Fruit fly (Drosophila melanogaster) whole organism, embryonic: Measurements from ENCODE around the gene CG4230.

Source experiments
- Awh ChIP-seq: fragments of 200-800 bp; sonication (Bioruptor generic); IDR thresholded peaks from 2 replicates; pipeline ENCODE4, ENCODE4 v1.3.6; 2022; ENCODE audit warnings: missing biosample characterization, missing genetic modification characterization
- Bgb ChIP-seq: fragments of 200-800 bp; sonication (Bioruptor generic); IDR thresholded peaks from 2 replicates; pipeline ENCODE4 v1.3.6; 2022; ENCODE audit warnings: missing biosample characterization, missing genetic modification characterization; ENCODE audit not compliant: partially characterized antibody
- CG10274 ChIP-seq: fragments of 200-800 bp; sonication (Bioruptor generic); optimal IDR thresholded peaks from 3 replicates; lab custom pipeline; 2017; ENCODE audit warnings: missing biosample characterization, mild to moderate bottlenecking, missing genetic modification characterization
- CG10654 ChIP-seq: fragments of 200-800 bp; sonication (Bioruptor generic); optimal IDR thresholded peaks from 2 replicates; lab custom pipeline; 2016; ENCODE audit warnings: missing biosample characterization, missing genetic modification characterization
- CG11504 ChIP-seq: fragments of 200-800 bp; sonication (Bioruptor generic); optimal IDR thresholded peaks from 3 replicates; lab custom pipeline; 2019; ENCODE audit warnings: missing biosample characterization, mild to moderate bottlenecking, missing genetic modification characterization, moderate library complexity
- CG12071 ChIP-seq: fragments of 200-800 bp; sonication (Bioruptor generic); optimal IDR thresholded peaks from 3 replicates; lab custom pipeline; 2018; ENCODE audit warnings: missing biosample characterization, mild to moderate bottlenecking, missing genetic modification characterization
- CG12104 ChIP-seq: fragments of 200-800 bp; sonication (Bioruptor generic); optimal IDR thresholded peaks from 3 replicates; lab custom pipeline; 2016; ENCODE audit warnings: missing biosample characterization, missing genetic modification characterization
- CG13123 ChIP-seq: fragments of 200-800 bp; sonication (Bioruptor generic); optimal IDR thresholded peaks from 2 replicates; lab custom pipeline; 2016; ENCODE audit warnings: missing biosample characterization, missing genetic modification characterization
- CG14860 ChIP-seq: fragments of 200-800 bp; sonication (Bioruptor generic); IDR thresholded peaks from 3 replicates; pipeline ENCODE4 v1.3.6; 2022; ENCODE audit warnings: missing biosample characterization, missing genetic modification characterization; ENCODE audit not compliant: partially characterized antibody
- CG1832 ChIP-seq: fragments of 200-800 bp; sonication (Bioruptor generic); optimal IDR thresholded peaks from 2 replicates; lab custom pipeline; 2017; ENCODE audit warnings: missing biosample characterization, mild to moderate bottlenecking, missing genetic modification characterization, inconsistent platforms
- CG18599 ChIP-seq: fragments of 200-800 bp; sonication (Bioruptor generic); optimal IDR thresholded peaks from 3 replicates; lab custom pipeline; 2017; ENCODE audit warnings: missing biosample characterization, missing genetic modification characterization, mild to moderate bottlenecking, moderate library complexity, missing genetic modification reagents
- CG3065 ChIP-seq: fragments of 200-800 bp; sonication (Bioruptor generic); optimal IDR thresholded peaks from 2 replicates; lab custom pipeline; 2016; ENCODE audit warnings: missing biosample characterization, missing genetic modification characterization
- CG32532 ChIP-seq: fragments of 200-800 bp; sonication (Bioruptor generic); IDR thresholded peaks from 2 replicates; pipeline ENCODE4 v1.3.6; 2022; ENCODE audit warnings: missing biosample characterization, missing genetic modification characterization
- CG3847 ChIP-seq: fragments of 200-800 bp; sonication (Bioruptor generic); IDR thresholded peaks from 2 replicates; pipeline ENCODE4 v1.3.6; 2022; ENCODE audit warnings: missing biosample characterization, missing genetic modification characterization
- CG43689 ChIP-seq: fragments of 200-800 bp; sonication (Bioruptor generic); IDR thresholded peaks from 2 replicates; pipeline ENCODE4 v1.3.6; 2022; ENCODE audit warnings: missing biosample characterization, missing genetic modification characterization
- CG6813 ChIP-seq: fragments of 200-800 bp; sonication (Bioruptor generic); optimal IDR thresholded peaks from 2 replicates; lab custom pipeline; 2017; ENCODE audit warnings: missing biosample characterization, missing genetic modification characterization, mild to moderate bottlenecking, moderate library complexity, missing genetic modification reagents
- CHES-1-like ChIP-seq: fragments of 200-800 bp; sonication (Bioruptor generic); optimal IDR thresholded peaks from 2 replicates; lab custom pipeline; 2016; ENCODE audit warnings: missing biosample characterization, missing genetic modification characterization
- CTCF ChIP-seq: fragments of 200-800 bp; sonication (Bioruptor generic); optimal IDR thresholded peaks from 2 replicates; lab custom pipeline; 2017; ENCODE audit warnings: missing biosample characterization, mild to moderate bottlenecking, missing genetic modification characterization, moderate library complexity
- D ChIP-seq, 2 experiments: fragments of 200-800 bp in 1 of 2; fragments of >200 bp in 1 of 2; sonication (Bioruptor generic) in 1 of 2; optimal IDR thresholded peaks; 2 replicates in 1 of 2; 3 replicates in 1 of 2; lab custom pipeline; 2017; ENCODE audit warnings: mild to moderate bottlenecking in 1 of 2, missing biosample characterization in 1 of 2, missing genetic modification characterization in 1 of 2, missing genetic modification reagents in 1 of 2
- Dfd ChIP-seq, 2 experiments: fragments of >200 bp; optimal IDR thresholded peaks; 2 replicates each; lab custom pipeline; 2017; ENCODE audit warnings: missing biosample characterization in 2 of 2, missing genetic modification characterization in 2 of 2
- Dip2 ChIP-seq: fragments of 200-800 bp; sonication (Bioruptor generic); IDR thresholded peaks from 2 replicates; pipeline ENCODE4 v1.3.6; 2022; ENCODE audit warnings: missing biosample characterization, missing genetic modification characterization
- ERR ChIP-seq: fragments of 200-800 bp; sonication (Bioruptor generic); optimal IDR thresholded peaks from 2 replicates; lab custom pipeline; 2016; ENCODE audit warnings: missing biosample characterization, missing genetic modification characterization
- Ets97D ChIP-seq: fragments of 200-800 bp; sonication (Bioruptor generic); optimal IDR thresholded peaks from 3 replicates; lab custom pipeline; 2016; ENCODE audit warnings: missing biosample characterization, missing genetic modification characterization
- HHEX ChIP-seq: fragments of 200-800 bp; sonication (Bioruptor generic); optimal IDR thresholded peaks from 3 replicates; lab custom pipeline; 2017; ENCODE audit warnings: missing biosample characterization, mild to moderate bottlenecking, missing genetic modification characterization, missing genetic modification reagents
- HLH3B ChIP-seq: fragments of 200-800 bp; sonication (Bioruptor generic); IDR thresholded peaks from 2 replicates; pipeline ENCODE4 v1.3.6; 2022; ENCODE audit warnings: missing biosample characterization, missing genetic modification characterization
- MESR4 ChIP-seq: fragments of 200-800 bp; sonication (Bioruptor generic); optimal IDR thresholded peaks from 2 replicates; lab custom pipeline; 2018; ENCODE audit warnings: missing biosample characterization, mild to moderate bottlenecking, missing genetic modification characterization, moderate library complexity
- NC2α ChIP-seq: fragments of 200-800 bp; sonication (Bioruptor generic); optimal IDR thresholded peaks from 2 replicates; lab custom pipeline; 2016; ENCODE audit warnings: missing biosample characterization, missing genetic modification characterization
- Neu2 ChIP-seq: fragments of 200-800 bp; sonication (Bioruptor generic); optimal IDR thresholded peaks from 3 replicates; lab custom pipeline; 2016; ENCODE audit warnings: missing biosample characterization, missing genetic modification characterization, borderline replicate concordance
- Opbp ChIP-seq: fragments of 200-800 bp; sonication (Bioruptor generic); IDR thresholded peaks from 3 replicates; pipeline ENCODE4 v1.3.6; 2022; ENCODE audit warnings: missing biosample characterization, missing genetic modification characterization; ENCODE audit not compliant: partially characterized antibody
- Rx ChIP-seq: fragments of 200-800 bp; sonication (Bioruptor generic); IDR thresholded peaks from 2 replicates; pipeline ENCODE4 v1.3.6; 2022; ENCODE audit warnings: missing biosample characterization, missing genetic modification characterization
- TFAM ChIP-seq: fragments of 200-800 bp; sonication (Bioruptor generic); optimal IDR thresholded peaks from 2 replicates; lab custom pipeline; 2017; ENCODE audit warnings: missing biosample characterization, missing genetic modification characterization, inconsistent platforms
- Tbp ChIP-seq: fragments of >200 bp; optimal IDR thresholded peaks from 2 replicates; lab custom pipeline; 2018; ENCODE audit warnings: missing biosample characterization, missing genetic modification characterization
- ab ChIP-seq: fragments of 200-800 bp; sonication (Bioruptor generic); optimal IDR thresholded peaks from 2 replicates; lab custom pipeline; 2016; ENCODE audit warnings: missing biosample characterization, missing genetic modification characterization
- ase ChIP-seq: fragments of 200-800 bp; sonication (Bioruptor generic); IDR thresholded peaks from 3 replicates; pipeline ENCODE4 v1.3.6; 2022; ENCODE audit warnings: missing biosample characterization, missing genetic modification characterization
- caup ChIP-seq: fragments of 200-800 bp; sonication (Bioruptor generic); optimal IDR thresholded peaks from 3 replicates; lab custom pipeline; 2017; ENCODE audit warnings: missing biosample characterization, mild to moderate bottlenecking, missing genetic modification characterization, moderate library complexity; ENCODE audit not compliant: severe bottlenecking
- dysf ChIP-seq: fragments of 200-800 bp; sonication (Bioruptor generic); IDR thresholded peaks from 3 replicates; pipeline ENCODE4 v1.3.6; 2022; ENCODE audit warnings: missing biosample characterization, missing genetic modification characterization
- ftz-f1 ChIP-seq: fragments of 200-800 bp; sonication (Bioruptor generic); optimal IDR thresholded peaks from 2 replicates; lab custom pipeline; 2016; ENCODE audit warnings: missing biosample characterization, missing genetic modification characterization
- ind ChIP-seq: fragments of 200-800 bp; sonication (Bioruptor generic); optimal IDR thresholded peaks from 3 replicates; lab custom pipeline; 2016; ENCODE audit warnings: missing biosample characterization, missing genetic modification characterization
- kah ChIP-seq: fragments of 200-800 bp; sonication (Bioruptor generic); optimal IDR thresholded peaks from 2 replicates; lab custom pipeline; 2018; ENCODE audit warnings: missing biosample characterization, mild to moderate bottlenecking, missing genetic modification characterization
- ken ChIP-seq: fragments of 200-800 bp; sonication (Bioruptor generic); IDR thresholded peaks from 3 replicates; pipeline ENCODE4 v1.3.6; 2022; ENCODE audit warnings: missing biosample characterization, missing genetic modification characterization
- lilli ChIP-seq: fragments of 200-800 bp; sonication (Bioruptor generic); optimal IDR thresholded peaks from 3 replicates; lab custom pipeline; 2016; ENCODE audit warnings: missing biosample characterization, missing genetic modification characterization
- pum ChIP-seq: fragments of 200-800 bp; sonication (Bioruptor generic); optimal IDR thresholded peaks from 2 replicates; lab custom pipeline; 2016; ENCODE audit warnings: missing biosample characterization, missing genetic modification characterization
- pzg ChIP-seq: fragments of 200-800 bp; sonication (Bioruptor generic); optimal IDR thresholded peaks from 3 replicates; lab custom pipeline; 2018; ENCODE audit warnings: missing biosample characterization, mild to moderate bottlenecking, missing genetic modification characterization, moderate library complexity
- ro ChIP-seq: fragments of 200-800 bp; sonication (Bioruptor generic); IDR thresholded peaks from 2 replicates; pipeline ENCODE4 v1.3.6; 2022; ENCODE audit warnings: missing biosample characterization, missing genetic modification characterization
- run ChIP-seq: fragments of 200-800 bp; sonication (Bioruptor generic); optimal IDR thresholded peaks from 3 replicates; lab custom pipeline; 2018; ENCODE audit warnings: missing biosample characterization, mild to moderate bottlenecking, missing genetic modification characterization
- salm ChIP-seq: fragments of 200-800 bp; sonication (Bioruptor generic); optimal IDR thresholded peaks from 2 replicates; lab custom pipeline; 2018; ENCODE audit warnings: missing biosample characterization, mild to moderate bottlenecking, missing genetic modification characterization
- sens ChIP-seq: fragments of 200-800 bp; sonication (Bioruptor generic); peaks from one replicate; lab custom pipeline; 2016; ENCODE audit warnings: missing biosample characterization, missing genetic modification characterization
- sens-2 ChIP-seq: fragments of 200-800 bp; sonication (Bioruptor generic); IDR thresholded peaks from 2 replicates; pipeline ENCODE4 v1.3.6; 2022; ENCODE audit warnings: missing biosample characterization, missing genetic modification characterization
- so ChIP-seq: fragments of 200-800 bp; sonication (Bioruptor generic); IDR thresholded peaks from 3 replicates; pipeline ENCODE4 v1.3.6; 2022; ENCODE audit warnings: missing biosample characterization, missing genetic modification characterization

The CG4230 gene

dm6 chr2L:5145247-5146197, 49.5 kb downstream of the CG4230 start (continued):
- TF ChIP-seq Neu2 (GFP tag; lab: Kevin White, UChicago) (no peak), ab (no peak), ken (peak; percentile 82), HLH3B (GFP tag; lab: Robert Waterston, UW) (peak; percentile 96), CG10274 (GFP tag; lab: Kevin White, UChicago) (peak; percentile 72), Opbp (GFP tag; lab: Robert Waterston, UW) (no peak), sens-2 (GFP tag; lab: Robert Waterston, UW) (peak; percentile 69), CG10654 (GFP tag; lab: Kevin White, UChicago) (peak; percentile 84), CG1832 (GFP tag; lab: Kevin White, UChicago) (no peak), CG6813 (GFP tag; lab: Kevin White, UChicago) (peak; percentile 92), kah (GFP tag; lab: Kevin White, UChicago) (peak; percentile 81), HHEX (GFP tag; lab: Kevin White, UChicago) (peak; percentile 95), CG12104 (peak; percentile 94), CG3847 (peak; percentile 97), lilli (GFP tag; lab: Kevin White, UChicago) (peak; percentile 81), dysf (peak; percentile 98), Ets97D (GFP tag; lab: Kevin White, UChicago) (no peak), ase (GFP tag; lab: Robert Waterston, UW) (peak; percentile 92), salm (tag; lab: Kevin White, UChicago) (peak; percentile 82), CG11504 (peak; percentile 97), Rx (GFP tag; lab: Robert Waterston, UW) (peak; percentile 67), NC2α (GFP tag; lab: Kevin White, UChicago) (no peak), Dip2 (GFP tag; lab: Robert Waterston, UW) (peak; percentile 58; the same call in 1 of the 2 replicates), ro (GFP tag; lab: Robert Waterston, UW) (peak; percentile 89; the same call in 1 of the 2 replicates), ftz-f1 (GFP tag; lab: Kevin White, UChicago) (peak; percentile 61), CG18599 (peak; percentile 97), pzg (GFP tag; lab: Kevin White, UChicago) (no peak), Dfd (GFP tag; optimal IDR thresholded peaks at IDR 0.05; lab: Kevin White, UChicago) (no peak), Tbp (GFP tag; lab: Kevin White, UChicago) (no peak), CG13123 (GFP tag; lab: Kevin White, UChicago) (no peak), MESR4 (GFP tag; lab: Kevin White, UChicago) (peak; percentile 16), CG3065 (peak; percentile 63), ind (GFP tag; lab: Kevin White, UChicago) (peak; percentile 87), caup (GFP tag; lab: Kevin White, UChicago) (peak; percentile 94), pum (no peak), CG14860 (GFP tag; lab: Robert Waterston, UW) (no peak), ERR (no peak), sens (GFP tag; lab: Kevin White, UChicago) (peak; percentile 77), Bgb (GFP tag; lab: Robert Waterston, UW) (peak; percentile 25; the same call in 1 of the 2 replicates), CHES-1-like (peak; percentile 9), CG12071 (GFP tag; lab: Kevin White, UChicago) (peak; percentile 47), CG43689 (GFP tag; lab: Robert Waterston, UW) (peak; percentile 81), D (optimal IDR thresholded peaks at IDR 0.05; lab: Kevin White, UChicago) (no peak), D (GFP tag; optimal IDR thresholded peaks at IDR 0.05; lab: Kevin White, UChicago) (peak; percentile 88), CTCF (GFP tag; lab: Kevin White, UChicago) (peak; percentile 36), TFAM (GFP tag; lab: Kevin White, UChicago) (no peak), run (peak; percentile 93), CG32532 (GFP tag; lab: Robert Waterston, UW) (peak; percentile 98), Awh (GFP tag; lab: Robert Waterston, UW) (peak; percentile 95), so (GFP tag; lab: Robert Waterston, UW) (peak; percentile 97)
